Fruit fly (Drosophila melanogaster) whole organism, wandering third instar larva: ENCODE measurements around the gene CG46465.

ENCODE experiments used
- Abd-B ChIP-seq: fragments of >200 bp; optimal IDR thresholded peaks from 2 replicates; lab custom pipeline; 2017; ENCODE audit warnings: missing biosample characterization, missing genetic modification characterization
- CG32264 ChIP-seq: fragments of 200-800 bp; sonication (Bioruptor generic); optimal IDR thresholded peaks from 2 replicates; lab custom pipeline; 2016; ENCODE audit warnings: missing biosample characterization, missing genetic modification characterization
- CG9705 ChIP-seq: fragments of 200-800 bp; sonication (Bioruptor generic); optimal IDR thresholded peaks from 2 replicates; lab custom pipeline; 2018; ENCODE audit warnings: missing biosample characterization, mild to moderate bottlenecking, missing genetic modification characterization
- CrebA ChIP-seq: fragments of 200-800 bp; sonication (Bioruptor generic); optimal IDR thresholded peaks from 2 replicates; lab custom pipeline; 2016; ENCODE audit warnings: missing biosample characterization, mild to moderate bottlenecking, missing genetic modification characterization, borderline replicate concordance
- Dfd ChIP-seq: fragments of >200 bp; optimal IDR thresholded peaks from 2 replicates; lab custom pipeline; 2017; ENCODE audit warnings: missing biosample characterization, missing genetic modification characterization
- Dif ChIP-seq: fragments of 200-275, 200-300 bp; sonication (Bioruptor generic); optimal IDR thresholded peaks from 2 replicates; lab custom pipeline; 2018; ENCODE audit warnings: missing biosample characterization, missing genetic modification characterization; ENCODE audit not compliant: partially characterized antibody
- GATAd ChIP-seq: sonication (Bioruptor generic); optimal IDR thresholded peaks from 2 replicates; lab custom pipeline; 2016; ENCODE audit warnings: missing biosample characterization, missing genetic modification characterization
- HLH106 ChIP-seq: fragments of 200-800 bp; optimal IDR thresholded peaks from 3 replicates; lab custom pipeline; 2019; ENCODE audit warnings: missing biosample characterization, mild to moderate bottlenecking, missing genetic modification characterization, moderate library complexity
- Hnf4 ChIP-seq: fragments of 200-800 bp; sonication (Bioruptor generic); optimal IDR thresholded peaks from 2 replicates; lab custom pipeline; 2016; ENCODE audit warnings: missing biosample characterization, mild to moderate bottlenecking, missing genetic modification characterization
- Hr78 ChIP-seq: fragments of >200 bp; optimal IDR thresholded peaks from 2 replicates; lab custom pipeline; 2017; ENCODE audit warnings: missing biosample characterization, missing genetic modification characterization
- Hr83 ChIP-seq: fragments of 200-300 bp; sonication (Bioruptor generic); optimal IDR thresholded peaks from 2 replicates; lab custom pipeline; 2016; ENCODE audit warnings: missing biosample characterization, mild to moderate bottlenecking, missing genetic modification characterization, moderate library complexity; ENCODE audit not compliant: poor library complexity, severe bottlenecking
- Jra ChIP-seq: sonication (Bioruptor generic); optimal IDR thresholded peaks from 2 replicates; lab custom pipeline; 2016; ENCODE audit warnings: missing biosample characterization, missing genetic modification characterization
- Mio ChIP-seq: sonication (Bioruptor generic); optimal IDR thresholded peaks from 2 replicates; lab custom pipeline; 2016; ENCODE audit warnings: missing biosample characterization, missing genetic modification characterization
- Myc ChIP-seq: fragments of >200 bp; optimal IDR thresholded peaks from 2 replicates; lab custom pipeline; 2017
- N ChIP-seq: fragments of >200 bp; optimal IDR thresholded peaks from 2 replicates; lab custom pipeline; 2018; ENCODE audit warnings: missing biosample characterization, missing external identifiers, missing genetic modification characterization
- OdsH ChIP-seq: fragments of 200-800 bp; sonication (Bioruptor generic); optimal IDR thresholded peaks from 2 replicates; lab custom pipeline; 2016; ENCODE audit warnings: missing biosample characterization, mild to moderate bottlenecking, missing genetic modification characterization
- Rel ChIP-seq, 2 experiments: fragments of 200-800 bp; sonication (Bioruptor generic) in 1 of 2; optimal IDR thresholded peaks; 2 replicates in 1 of 2; 3 replicates in 1 of 2; lab custom pipeline; 2016 to 2019; ENCODE audit warnings: mild to moderate bottlenecking in 2 of 2, missing biosample characterization in 2 of 2, missing genetic modification characterization in 2 of 2, moderate library complexity in 1 of 2
- Sp1 ChIP-seq: fragments of 200-800 bp; sonication (Bioruptor generic); optimal IDR thresholded peaks from 3 replicates; lab custom pipeline; 2019; ENCODE audit warnings: missing biosample characterization, mild to moderate bottlenecking, missing genetic modification characterization, moderate library complexity
- Vsx2 ChIP-seq: fragments of 200-300, 225-300 bp; sonication (Bioruptor generic); optimal IDR thresholded peaks from 2 replicates; lab custom pipeline; 2018; ENCODE audit warnings: missing biosample characterization, missing genetic modification characterization; ENCODE audit not compliant: partially characterized antibody
- br ChIP-seq: fragments of 200-800 bp; sonication (Bioruptor generic); optimal IDR thresholded peaks from 2 replicates; lab custom pipeline; 2016; ENCODE audit warnings: missing biosample characterization, missing genetic modification characterization
- brk ChIP-seq: fragments of 200-800 bp; sonication (Bioruptor generic); optimal IDR thresholded peaks from 2 replicates; lab custom pipeline; 2016; ENCODE audit warnings: missing biosample characterization, mild to moderate bottlenecking, missing genetic modification characterization
- dl ChIP-seq, 2 experiments: fragments of 175-275, 200-275 bp in 1 of 2; fragments of 200-275 bp in 1 of 2; sonication (Bioruptor generic); optimal IDR thresholded peaks; lab custom pipeline; 2018; ENCODE audit warnings: mild to moderate bottlenecking in 2 of 2, missing biosample characterization in 2 of 2, missing genetic modification characterization in 2 of 2, moderate library complexity in 2 of 2; ENCODE audit not compliant: partially characterized antibody in 2 of 2, insufficient read depth in 1 of 2
- dmrt93B ChIP-seq: fragments of 200-800 bp; sonication (Bioruptor generic); optimal IDR thresholded peaks from 2 replicates; lab custom pipeline; 2018; ENCODE audit warnings: missing biosample characterization, mild to moderate bottlenecking, missing genetic modification characterization
- dsf ChIP-seq: sonication (Bioruptor generic); optimal IDR thresholded peaks from 2 replicates; lab custom pipeline; 2016; ENCODE audit warnings: missing biosample characterization, missing genetic modification characterization, borderline replicate concordance
- ey ChIP-seq: fragments of 200-800 bp; sonication (Bioruptor generic); optimal IDR thresholded peaks from 2 replicates; lab custom pipeline; 2016; ENCODE audit warnings: missing biosample characterization, missing genetic modification characterization
- foxo ChIP-seq, 2 experiments: fragments of 200-800 bp; sonication (Bioruptor generic); optimal IDR thresholded peaks; 2 replicates in 1 of 2; 3 replicates in 1 of 2; lab custom pipeline; 2016 to 2017; ENCODE audit warnings: missing biosample characterization in 2 of 2, missing genetic modification characterization in 2 of 2
- fru ChIP-seq: fragments of 200-800 bp; sonication (Bioruptor generic); optimal IDR thresholded peaks from 3 replicates; lab custom pipeline; 2016; ENCODE audit warnings: missing biosample characterization, mild to moderate bottlenecking, missing genetic modification characterization
- h ChIP-seq: fragments of 200-800 bp; sonication (Bioruptor generic); optimal IDR thresholded peaks from 3 replicates; lab custom pipeline; 2016; ENCODE audit warnings: missing biosample characterization, mild to moderate bottlenecking, missing genetic modification characterization
- jim ChIP-seq: fragments of 175-275, 200-325 bp; sonication (Bioruptor generic); optimal IDR thresholded peaks from 2 replicates; lab custom pipeline; 2016; ENCODE audit warnings: missing biosample characterization, mild to moderate bottlenecking, missing genetic modification characterization
- lola ChIP-seq: fragments of >200 bp; optimal IDR thresholded peaks from 2 replicates; lab custom pipeline; 2017; ENCODE audit warnings: missing biosample characterization, missing genetic modification characterization
- pan ChIP-seq: fragments of >200 bp; optimal IDR thresholded peaks from 2 replicates; lab custom pipeline; 2017
- psq ChIP-seq: fragments of 200-800 bp; sonication (Bioruptor generic); optimal IDR thresholded peaks from 3 replicates; lab custom pipeline; 2017; ENCODE audit warnings: missing biosample characterization, mild to moderate bottlenecking, missing genetic modification characterization, moderate library complexity
- rgr ChIP-seq: fragments of 200-800 bp; sonication (Bioruptor generic); optimal IDR thresholded peaks from 3 replicates; lab custom pipeline; 2016; ENCODE audit warnings: missing biosample characterization, mild to moderate bottlenecking, missing genetic modification characterization
- sage ChIP-seq: fragments of 200-800 bp; sonication (Bioruptor generic); optimal IDR thresholded peaks from 2 replicates; lab custom pipeline; 2016; ENCODE audit warnings: missing biosample characterization, mild to moderate bottlenecking, missing genetic modification characterization
- sv ChIP-seq: fragments of 200-800 bp; sonication (Bioruptor generic); optimal IDR thresholded peaks from 3 replicates; lab custom pipeline; 2016; ENCODE audit warnings: missing biosample characterization, missing genetic modification characterization
- tai ChIP-seq: sonication (Bioruptor generic); optimal IDR thresholded peaks from 2 replicates; lab custom pipeline; 2016; ENCODE audit warnings: missing biosample characterization, missing genetic modification characterization
- usp ChIP-seq: fragments of >200 bp; optimal IDR thresholded peaks from 2 replicates; lab custom pipeline; 2017; ENCODE audit warnings: missing biosample characterization, missing genetic modification characterization
- woc ChIP-seq: sonication (Bioruptor generic); optimal IDR thresholded peaks from 2 replicates; lab custom pipeline; 2016; ENCODE audit warnings: missing biosample characterization, mild to moderate bottlenecking, missing genetic modification characterization

CG46465 gene

DNA sequence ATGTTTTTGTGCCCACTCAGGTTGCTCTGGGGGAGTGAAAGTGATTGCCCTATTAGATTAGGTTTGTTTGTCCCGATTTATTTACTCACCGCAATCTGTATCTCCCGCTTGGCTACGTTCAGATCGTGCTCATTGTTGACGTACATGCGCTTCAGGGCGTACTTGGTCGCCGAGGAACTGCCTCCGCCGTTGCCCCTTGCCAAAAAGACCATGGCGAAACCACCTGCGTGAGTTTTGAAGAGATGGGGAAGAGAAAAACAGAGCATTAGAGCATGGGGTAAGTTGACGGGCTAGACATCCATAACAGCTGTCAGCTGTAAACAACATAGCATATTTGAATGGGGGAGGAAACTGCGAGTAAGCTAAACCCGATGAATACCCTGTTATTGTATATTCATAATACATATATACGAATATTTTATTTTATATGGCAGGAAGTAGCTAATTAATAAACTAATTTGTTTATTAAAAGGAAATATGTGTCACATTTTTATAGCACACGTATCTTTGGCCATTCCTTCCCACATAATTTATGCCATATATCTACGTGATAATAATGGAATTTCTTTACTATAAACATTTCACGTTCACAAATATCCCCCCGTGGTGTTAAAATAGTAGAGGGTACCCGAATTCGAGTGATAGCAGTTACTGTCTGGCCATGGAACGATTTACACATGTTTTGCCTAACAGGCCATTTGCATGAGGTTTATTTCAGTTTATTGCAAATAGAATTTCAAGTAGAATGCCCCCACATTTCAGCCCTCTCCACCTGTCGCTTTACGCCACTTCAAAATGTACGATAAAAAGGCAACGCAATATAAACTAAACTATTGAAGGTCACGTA is 26.7 kb upstream of the CG46465 start:
- TF ChIP-seq Mio (no peak), Hnf4 (GFP tag; lab: Kevin White, UChicago) (no peak), brk (GFP tag; lab: Kevin White, UChicago) (no peak), Hr78 (no peak), psq (GFP tag; lab: Kevin White, UChicago) (no peak), Myc (no peak), foxo (GFP tag; optimal IDR thresholded peaks at IDR 0.05; lab: Kevin White, UChicago) (no peak), Jra (GFP tag; lab: Kevin White, UChicago) (no peak), Abd-B (no peak), Rel (GFP tag; optimal IDR thresholded peaks at IDR 0.05; lab: Kevin White, UChicago) (no peak), Rel (tag; optimal IDR thresholded peaks at IDR 0.05; lab: Kevin White, UChicago) (no peak), HLH106 (tag; lab: Kevin White, UChicago) (no peak), Vsx2 (GFP tag; lab: Kevin White, UChicago) (no peak), CG32264 (no peak), GATAd (GFP tag; lab: Kevin White, UChicago) (no peak), CrebA (GFP tag; lab: Kevin White, UChicago) (no peak), dmrt93B (GFP tag; lab: Kevin White, UChicago) (no peak), CG9705 (GFP tag; lab: Kevin White, UChicago) (no peak), Hr83 (no peak)

dm6 chr2L:18966214-18966556 is 26.1 kb upstream of the CG46465 start:
- TF ChIP-seq Abd-B (no peak), sv (GFP tag; lab: Kevin White, UChicago) (peak; percentile 76), sage (GFP tag; lab: Kevin White, UChicago) (peak; percentile 29), rgr (peak; percentile 25), Myc (no peak), br (GFP tag; lab: Kevin White, UChicago) (peak; percentile 33), pan (lab: Kevin White, UChicago) (no peak), Dif (GFP tag; lab: Kevin White, UChicago) (no peak), dmrt93B (GFP tag; lab: Kevin White, UChicago) (no peak), foxo (GFP tag; optimal IDR thresholded peaks at IDR 0.05; lab: Kevin White, UChicago) (peak in 1 of 2 experiments; percentile 32), Jra (GFP tag; lab: Kevin White, UChicago) (no peak), brk (GFP tag; lab: Kevin White, UChicago) (no peak), Vsx2 (GFP tag; lab: Kevin White, UChicago) (no peak), Sp1 (GFP tag; lab: Kevin White, UChicago) (no peak), OdsH (GFP tag; lab: Kevin White, UChicago) (no peak), CG9705 (GFP tag; lab: Kevin White, UChicago) (no peak), dl (GFP tag; optimal IDR thresholded peaks at IDR 0.05; lab: Kevin White, UChicago; ENCODE audit: insufficient read depth in 1 of 2, partially characterized antibody in 2 of 2) (no peak), Dfd (GFP tag; lab: Kevin White, UChicago) (no peak), Mio (no peak), CG32264 (no peak), Hr78 (no peak), N (GFP tag; lab: Kevin White, UChicago) (no peak), dsf (GFP tag; lab: Kevin White, UChicago) (no peak), tai (GFP tag; lab: Kevin White, UChicago) (no peak), woc (no peak), usp (GFP tag; lab: Kevin White, UChicago) (no peak), CrebA (GFP tag; lab: Kevin White, UChicago) (no peak), GATAd (GFP tag; lab: Kevin White, UChicago) (no peak), Rel (GFP tag; optimal IDR thresholded peaks at IDR 0.05; lab: Kevin White, UChicago) (no peak), Rel (tag; optimal IDR thresholded peaks at IDR 0.05; lab: Kevin White, UChicago) (no peak), lola (no peak), jim (GFP tag; lab: Kevin White, UChicago) (no peak), HLH106 (tag; lab: Kevin White, UChicago) (peak; percentile 20), Hr83 (no peak), psq (GFP tag; lab: Kevin White, UChicago) (no peak), Hnf4 (GFP tag; lab: Kevin White, UChicago) (no peak), ey (GFP tag; lab: Kevin White, UChicago) (peak; percentile 21), fru (GFP tag; lab: Kevin White, UChicago) (no peak), h (GFP tag; lab: Kevin White, UChicago) (peak; percentile 63)
